Worm (Caenorhabditis elegans) whole organism, L4/young adult: ENCODE results near the gene cyp-29A2.

Source experiments
- dao-5 ChIP-seq: sonication (generic microtip); optimal IDR thresholded peaks from 2 replicates; lab custom pipeline; 2016; ENCODE audit warnings: missing genotype, missing genetic modification characterization, moderate library complexity, missing compliant biosample characterization
- him-1 ChIP-seq: sonication (generic microtip); optimal IDR thresholded peaks from 2 replicates; lab custom pipeline; 2016; ENCODE audit warnings: missing genotype, missing genetic modification reagents, missing genetic modification characterization, missing compliant biosample characterization

ce11 chrV:11250735-11251134, 33.4 kb downstream of the cyp-29A2 start, which contains the start of gene T19B10.12:
- no peak for TF ChIP-seq him-1 (tag; lab: Kevin White, UChicago)
- no peak for TF ChIP-seq dao-5
